Fruit fly (Drosophila melanogaster) whole organism, embryonic: ENCODE results near the gene gl.

Experiments
- Abd-B ChIP-seq: fragments of 200-800 bp; sonication (Bioruptor generic); optimal IDR thresholded peaks from 2 replicates; lab custom pipeline; 2018; ENCODE audit warnings: missing biosample characterization, mild to moderate bottlenecking, missing genetic modification characterization, moderate library complexity
- Ada2b ChIP-seq: fragments of 200-800 bp; sonication (Bioruptor generic); IDR thresholded peaks from 2 replicates; pipeline ENCODE4 v1.3.6; 2022; ENCODE audit warnings: missing biosample characterization, missing genetic modification characterization
- Bdp1 ChIP-seq: fragments of 200-800 bp; sonication (Bioruptor generic); optimal IDR thresholded peaks from 3 replicates; lab custom pipeline; 2016; ENCODE audit warnings: missing biosample characterization, missing genetic modification characterization
- CG10431 ChIP-seq: fragments of 200-800 bp; sonication (Bioruptor generic); optimal IDR thresholded peaks from 3 replicates; lab custom pipeline; 2018; ENCODE audit warnings: missing biosample characterization, mild to moderate bottlenecking, missing genetic modification characterization
- CG11093 ChIP-seq: fragments of 200-800 bp; sonication (Bioruptor generic); IDR thresholded peaks from 3 replicates; pipeline ENCODE4 v1.3.6; 2022; ENCODE audit warnings: missing biosample characterization, missing genetic modification characterization
- CG11456 ChIP-seq: fragments of 200-800 bp; sonication (Bioruptor generic); IDR thresholded peaks from 3 replicates; pipeline ENCODE4 v1.3.6; 2022; ENCODE audit warnings: missing biosample characterization, missing genetic modification characterization
- CG12769 ChIP-seq: fragments of 200-800 bp; sonication (Bioruptor generic); optimal IDR thresholded peaks from 2 replicates; lab custom pipeline; 2019; ENCODE audit warnings: missing biosample characterization, mild to moderate bottlenecking, missing genetic modification characterization, moderate library complexity
- CG13123 ChIP-seq: fragments of 200-800 bp; sonication (Bioruptor generic); optimal IDR thresholded peaks from 2 replicates; lab custom pipeline; 2016; ENCODE audit warnings: missing biosample characterization, missing genetic modification characterization
- CG15479 ChIP-seq: fragments of 200-800 bp; sonication (Bioruptor generic); optimal IDR thresholded peaks from 3 replicates; lab custom pipeline; 2019; ENCODE audit warnings: missing biosample characterization, mild to moderate bottlenecking, missing genetic modification characterization, moderate library complexity
- CG1603 ChIP-seq: fragments of 200-800 bp; sonication (Bioruptor generic); optimal IDR thresholded peaks from 2 replicates; lab custom pipeline; 2019; ENCODE audit warnings: missing biosample characterization, mild to moderate bottlenecking, missing genetic modification characterization, moderate library complexity
- CG17829 ChIP-seq: fragments of 200-800 bp; optimal IDR thresholded peaks from 2 replicates; lab custom pipeline; 2019; ENCODE audit warnings: missing biosample characterization, mild to moderate bottlenecking, missing genetic modification characterization, moderate library complexity
- CG32532 ChIP-seq: fragments of 200-800 bp; sonication (Bioruptor generic); IDR thresholded peaks from 2 replicates; pipeline ENCODE4 v1.3.6; 2022; ENCODE audit warnings: missing biosample characterization, missing genetic modification characterization
- CG32772 ChIP-seq: fragments of 200-800 bp; sonication (Bioruptor generic); IDR thresholded peaks from 2 replicates; pipeline ENCODE4 v1.3.6; 2022; ENCODE audit warnings: missing biosample characterization, missing genetic modification characterization
- CG3281 ChIP-seq: fragments of 200-800 bp; sonication (Bioruptor generic); optimal IDR thresholded peaks from 3 replicates; lab custom pipeline; 2017; ENCODE audit warnings: missing biosample characterization, mild to moderate bottlenecking, missing genetic modification characterization
- CG34376 ChIP-seq: fragments of 200-800 bp; sonication (Bioruptor generic); optimal IDR thresholded peaks from 2 replicates; lab custom pipeline; 2018; ENCODE audit warnings: missing biosample characterization, mild to moderate bottlenecking, missing genetic modification characterization
- CG8388 ChIP-seq: fragments of 200-800 bp; sonication (Bioruptor generic); optimal IDR thresholded peaks from 2 replicates; lab custom pipeline; 2019; ENCODE audit warnings: missing biosample characterization, mild to moderate bottlenecking, missing genetic modification characterization, moderate library complexity
- CG8478 ChIP-seq: fragments of >200 bp; optimal IDR thresholded peaks from 2 replicates; lab custom pipeline; 2018
- CG8765 ChIP-seq: fragments of 200-800 bp; sonication (Bioruptor generic); IDR thresholded peaks from 2 replicates; pipeline ENCODE4 v1.3.6; 2022; ENCODE audit warnings: missing biosample characterization, missing genetic modification characterization
- CG9727 ChIP-seq: fragments of 200-800 bp; sonication (Bioruptor generic); optimal IDR thresholded peaks from 3 replicates; lab custom pipeline; 2017; ENCODE audit warnings: missing biosample characterization, mild to moderate bottlenecking, missing genetic modification characterization
- Elba2 ChIP-seq: fragments of 200-800 bp; sonication (Bioruptor generic); optimal IDR thresholded peaks from 3 replicates; lab custom pipeline; 2016; ENCODE audit warnings: missing biosample characterization, missing genetic modification characterization
- Gsc ChIP-seq: fragments of 200-800 bp; sonication (Bioruptor generic); IDR thresholded peaks from 2 replicates; pipeline ENCODE4 v1.3.6; 2022; ENCODE audit warnings: missing biosample characterization, missing genetic modification characterization
- Gug ChIP-seq: fragments of 200-800 bp; sonication (Bioruptor generic); IDR thresholded peaks from 4 replicates; pipeline ENCODE4 v1.3.6; 2022; ENCODE audit warnings: missing biosample characterization, missing genetic modification characterization
- H2.0 ChIP-seq: fragments of 200-800 bp; sonication (Bioruptor generic); IDR thresholded peaks from 2 replicates; pipeline ENCODE4 v1.3.6; 2022; ENCODE audit warnings: missing biosample characterization, missing genetic modification characterization
- Hr51 ChIP-seq, 2 experiments: fragments of 200-800 bp; sonication (Bioruptor generic); optimal IDR thresholded peaks; 2 replicates in 1 of 2; 3 replicates in 1 of 2; lab custom pipeline; 2016 to 2018; ENCODE audit warnings: missing biosample characterization in 2 of 2, missing genetic modification characterization in 2 of 2, mild to moderate bottlenecking in 1 of 2, moderate library complexity in 1 of 2
- Hr78 ChIP-seq, 2 experiments: fragments of 200-800 bp in 1 of 2; fragments of >200 bp in 1 of 2; sonication (Bioruptor generic) in 1 of 2; optimal IDR thresholded peaks; 2 replicates each; lab custom pipeline; 2017 to 2019; ENCODE audit warnings: missing biosample characterization in 2 of 2, missing genetic modification characterization in 2 of 2, mild to moderate bottlenecking in 1 of 2, moderate library complexity in 1 of 2
- Lpt ChIP-seq: fragments of >200 bp; optimal IDR thresholded peaks from 2 replicates; lab custom pipeline; 2018; ENCODE audit warnings: missing biosample characterization, missing genetic modification characterization
- MBD-R2 ChIP-seq: fragments of 200-800 bp; sonication (Bioruptor generic); IDR thresholded peaks from 2 replicates; pipeline ENCODE4 v1.3.6; 2022; ENCODE audit warnings: missing biosample characterization, missing genetic modification characterization
- Myb ChIP-seq: fragments of 200-800 bp; sonication (Bioruptor generic); optimal IDR thresholded peaks from 2 replicates; lab custom pipeline; 2016; ENCODE audit warnings: missing biosample characterization, missing genetic modification characterization
- Oaz ChIP-seq: fragments of 200-800 bp; sonication (Bioruptor generic); IDR thresholded peaks from 2 replicates; pipeline ENCODE4 v1.3.6; 2022; ENCODE audit warnings: missing biosample characterization, missing genetic modification characterization
- Opbp ChIP-seq: fragments of 200-800 bp; sonication (Bioruptor generic); IDR thresholded peaks from 3 replicates; pipeline ENCODE4 v1.3.6; 2022; ENCODE audit warnings: missing biosample characterization, missing genetic modification characterization; ENCODE audit not compliant: partially characterized antibody
- Optix ChIP-seq: fragments of 200-800 bp; sonication (Bioruptor generic); IDR thresholded peaks from 3 replicates; pipeline ENCODE4 v1.3.6; 2022; ENCODE audit warnings: missing biosample characterization, missing genetic modification characterization
- Side ChIP-seq: fragments of 200-800 bp; sonication (Bioruptor generic); optimal IDR thresholded peaks from 2 replicates; lab custom pipeline; 2016; ENCODE audit warnings: missing biosample characterization, missing genetic modification characterization
- Stat92E ChIP-seq, 3 experiments: fragments of >200 bp in 2 of 3; fragments of 200-800 bp in 1 of 3; sonication (Bioruptor generic) in 1 of 3; optimal IDR thresholded peaks; 2 replicates each; lab custom pipeline; 2017 to 2019; ENCODE audit warnings: missing biosample characterization in 3 of 3, missing genetic modification characterization in 3 of 3, mild to moderate bottlenecking in 1 of 3, moderate library complexity in 1 of 3
- ash1 ChIP-seq: fragments of 200-800 bp; sonication (Bioruptor generic); optimal IDR thresholded peaks from 2 replicates; lab custom pipeline; 2018; ENCODE audit warnings: missing biosample characterization, mild to moderate bottlenecking, missing genetic modification characterization
- az2 ChIP-seq: fragments of 200-800 bp; sonication (Bioruptor generic); optimal IDR thresholded peaks from 3 replicates; lab custom pipeline; 2016; ENCODE audit warnings: missing biosample characterization, missing genetic modification characterization
- br ChIP-seq: fragments of >200 bp; optimal IDR thresholded peaks from 2 replicates; lab custom pipeline; 2017
- chif ChIP-seq, 2 experiments: fragments of 200-800 bp; sonication (Bioruptor generic); optimal IDR thresholded peaks; 3 replicates each; lab custom pipeline; 2016; ENCODE audit warnings: missing biosample characterization in 2 of 2, missing genetic modification characterization in 2 of 2
- croc ChIP-seq: fragments of 200-800 bp; sonication (Bioruptor generic); conservative IDR thresholded peaks from 3 replicates; pipeline ENCODE4 v1.3.6; 2022; ENCODE audit warnings: missing biosample characterization, missing genetic modification characterization
- dpn ChIP-seq, 2 experiments: fragments of 200-800 bp; sonication (Bioruptor generic); optimal IDR thresholded peaks; 3 replicates each; lab custom pipeline; 2016; ENCODE audit warnings: missing biosample characterization in 2 of 2, missing genetic modification characterization in 2 of 2
- eyg ChIP-seq: fragments of 200-800 bp; sonication (Bioruptor generic); optimal IDR thresholded peaks from 3 replicates; lab custom pipeline; 2016; ENCODE audit warnings: missing biosample characterization, missing genetic modification characterization
- gce ChIP-seq: fragments of 200-800 bp; sonication (Bioruptor generic); IDR thresholded peaks from 3 replicates; pipeline ENCODE4 v1.3.6; 2022; ENCODE audit warnings: missing biosample characterization, missing genetic modification characterization
- her ChIP-seq: fragments of 200-800 bp; sonication (Bioruptor generic); optimal IDR thresholded peaks from 2 replicates; lab custom pipeline; 2016; ENCODE audit warnings: missing biosample characterization, missing genetic modification characterization
- kah ChIP-seq: fragments of 200-800 bp; sonication (Bioruptor generic); optimal IDR thresholded peaks from 2 replicates; lab custom pipeline; 2018; ENCODE audit warnings: missing biosample characterization, mild to moderate bottlenecking, missing genetic modification characterization
- run ChIP-seq: fragments of 200-800 bp; sonication (Bioruptor generic); optimal IDR thresholded peaks from 3 replicates; lab custom pipeline; 2018; ENCODE audit warnings: missing biosample characterization, mild to moderate bottlenecking, missing genetic modification characterization
- seq ChIP-seq: fragments of 200-800 bp; sonication (Bioruptor generic); IDR thresholded peaks from 2 replicates; pipeline ENCODE4 v1.3.6; 2022; ENCODE audit warnings: missing biosample characterization, missing genetic modification characterization
- tll ChIP-seq, 2 experiments: fragments of 200-800 bp in 1 of 2; fragments of >200 bp in 1 of 2; sonication (Bioruptor generic) in 1 of 2; optimal IDR thresholded peaks; 2 replicates each; lab custom pipeline; 2017 to 2019; ENCODE audit warnings: missing biosample characterization in 2 of 2, missing genetic modification characterization in 2 of 2, mild to moderate bottlenecking in 1 of 2, moderate library complexity in 1 of 2
- unc-4 ChIP-seq: fragments of 200-800 bp; sonication (Bioruptor generic); IDR thresholded peaks from 2 replicates; pipeline ENCODE4 v1.3.6; 2022; ENCODE audit warnings: missing biosample characterization, missing genetic modification characterization; ENCODE audit not compliant: partially characterized antibody
- usp ChIP-seq: fragments of >200 bp; optimal IDR thresholded peaks from 2 replicates; lab custom pipeline; 2017; ENCODE audit warnings: missing biosample characterization, missing genetic modification characterization
- wor ChIP-seq: fragments of 200-800 bp; sonication (Bioruptor generic); IDR thresholded peaks from 2 replicates; pipeline ENCODE4 v1.3.6; 2022; ENCODE audit warnings: missing biosample characterization, missing genetic modification characterization

The gl gene

DNA sequence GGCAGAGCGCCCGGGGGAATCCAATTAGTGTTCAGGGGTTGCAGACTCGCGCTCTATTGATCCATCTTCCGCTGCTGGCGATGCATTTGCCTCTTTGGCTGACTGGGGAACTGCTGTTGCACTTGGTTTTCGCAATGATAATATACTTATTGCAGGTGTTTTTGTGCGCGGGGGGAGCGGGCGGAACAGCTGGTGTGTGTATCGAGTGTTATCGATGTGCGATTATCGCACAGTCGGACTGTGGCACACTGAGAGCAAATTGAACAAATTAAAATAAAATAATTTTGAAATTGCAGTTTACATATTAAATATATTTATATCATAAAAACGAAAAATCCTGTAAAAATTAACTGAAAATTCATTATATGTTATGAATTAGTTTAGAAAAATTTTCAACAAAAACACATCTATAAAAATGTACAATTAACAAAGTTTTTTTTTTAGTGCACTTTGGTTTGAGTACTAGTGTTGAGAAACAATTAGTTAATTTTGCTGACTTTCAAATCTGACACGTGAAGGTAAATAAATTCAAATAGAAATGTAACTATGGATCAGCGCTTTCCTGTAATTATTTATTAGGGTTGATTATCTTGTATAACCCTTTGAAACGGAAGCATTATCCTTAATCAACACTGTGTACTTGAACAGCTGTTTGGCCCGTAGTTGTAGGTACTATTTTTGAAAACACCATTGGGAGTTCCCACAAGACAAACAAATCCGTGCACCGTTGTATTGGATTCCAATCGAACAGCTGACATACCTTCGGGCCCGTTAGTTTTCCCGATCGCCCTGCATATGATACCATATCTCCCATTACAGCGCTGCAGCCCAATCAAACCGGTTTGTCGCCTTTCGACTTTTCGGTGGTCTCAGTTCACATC lies 30.3 kb upstream of the gl start, which contains the start of the genes Wdr37 and koko (continued):
- TF ChIP-seq CG12769 (tag; lab: Kevin White, UChicago) = peak; percentile 54
- TF ChIP-seq Myb = peak; percentile 51
- peak; percentile 44 for TF ChIP-seq her (GFP tag; lab: Kevin White, UChicago)
- peak; percentile 91 for TF ChIP-seq Gug
- TF ChIP-seq wor (GFP tag; lab: Robert Waterston, UW) = peak; percentile 97
- TF ChIP-seq H2.0 (GFP tag; lab: Robert Waterston, UW) = peak; percentile 96
- peak; percentile 95 for TF ChIP-seq CG11093
- TF ChIP-seq Lpt (GFP tag; lab: Kevin White, UChicago) = no peak
- peak; percentile 90 for TF ChIP-seq run (tag; lab: Kevin White, UChicago)
- peak; percentile 63 for TF ChIP-seq CG15479 (GFP tag; lab: Kevin White, UChicago)
- no peak for TF ChIP-seq CG8478
- TF ChIP-seq tll (GFP tag; optimal IDR thresholded peaks at IDR 0.05; lab: Kevin White, UChicago) = peak in 1 of 2 experiments; percentile 79
- TF ChIP-seq Abd-B (GFP tag; lab: Kevin White, UChicago) = peak; percentile 98
- TF ChIP-seq Gsc (GFP tag; lab: Robert Waterston, UW) = peak; percentile 90
- peak; percentile 98 for TF ChIP-seq CG17829 (tag; lab: Kevin White, UChicago)
- peak; percentile 95 for TF ChIP-seq CG13123 (GFP tag; lab: Kevin White, UChicago)
- TF ChIP-seq MBD-R2 (GFP tag; lab: Robert Waterston, UW) = peak; percentile 98
- TF ChIP-seq CG8388 (GFP tag; lab: Kevin White, UChicago) = peak; percentile 97
- peak; percentile 99 for TF ChIP-seq CG32772 (GFP tag; lab: Robert Waterston, UW)
- peak; percentile 3 for TF ChIP-seq ash1 (GFP tag; lab: Kevin White, UChicago)
- peak; percentile 66 for TF ChIP-seq unc-4 (GFP tag; lab: Robert Waterston, UW)
- TF ChIP-seq CG8765 = peak; percentile 90
- peak; percentile 92 for TF ChIP-seq Elba2
- TF ChIP-seq Hr51 (GFP tag; optimal IDR thresholded peaks at IDR 0.05; lab: Kevin White, UChicago) = peak; percentile 80 to 98
- TF ChIP-seq CG34376 (GFP tag; lab: Kevin White, UChicago) = peak; percentile 86
- peak; percentile 70 for TF ChIP-seq CG10431
- peak; percentile 58 for TF ChIP-seq eyg
- TF ChIP-seq usp = no peak
- peak; percentile 97 for TF ChIP-seq az2 (GFP tag; lab: Kevin White, UChicago)
- TF ChIP-seq Oaz = peak; percentile 89
- TF ChIP-seq CG32532 (GFP tag; lab: Robert Waterston, UW) = peak; percentile 99
- peak in 1 of 3 experiments; percentile 92 for TF ChIP-seq Stat92E (GFP tag; optimal IDR thresholded peaks at IDR 0.05; lab: Kevin White, UChicago)
- peak in 1 of 2 experiments; percentile 79 for TF ChIP-seq Hr78 (GFP tag; optimal IDR thresholded peaks at IDR 0.05; lab: Kevin White, UChicago)
- peak; percentile 70 for TF ChIP-seq CG1603 (tag; lab: Kevin White, UChicago)
- TF ChIP-seq seq (GFP tag; lab: Robert Waterston, UW) = peak; percentile 96
- peak; percentile 97 for TF ChIP-seq croc (GFP tag; lab: Robert Waterston, UW)
- peak; percentile 99 for TF ChIP-seq CG9727 (GFP tag; lab: Kevin White, UChicago)
- TF ChIP-seq kah (GFP tag; lab: Kevin White, UChicago) = peak; percentile 88
- TF ChIP-seq CG3281 = peak; percentile 94
- TF ChIP-seq Side = peak; percentile 82
- TF ChIP-seq Optix = peak; percentile 87
- peak; percentile 78 to 96 for TF ChIP-seq dpn (GFP tag; optimal IDR thresholded peaks at IDR 0.05; lab: Kevin White, UChicago)
- peak; percentile 95 for TF ChIP-seq gce (GFP tag; lab: Robert Waterston, UW)
- TF ChIP-seq CG11456 (GFP tag; lab: Robert Waterston, UW) = peak; percentile 96
- TF ChIP-seq Bdp1 (GFP tag; lab: Kevin White, UChicago) = peak; percentile 45
- TF ChIP-seq Ada2b = peak; percentile 95
- peak; percentile 50; the same call in 1 of the 3 replicates for TF ChIP-seq Opbp (GFP tag; lab: Robert Waterston, UW)
- TF ChIP-seq br (lab: Kevin White, UChicago) = no peak
- peak; percentile 35 to 85 for TF ChIP-seq chif (GFP tag; optimal IDR thresholded peaks at IDR 0.05; lab: Kevin White, UChicago)
